Fruit fly (Drosophila melanogaster): ENCODE data around the gene CG31248.

CG31248 gene

dm6 chr3R:7134715-7135505 lies 5.8 kb downstream of the CG31248 start (continued):
- TF ChIP-seq gro (GFP tag; optimal IDR thresholded peaks at IDR 0.05) (no peak), tin (GFP tag; optimal IDR thresholded peaks at IDR 0.05) (peak; percentile 1), Hsf (GFP tag; optimal IDR thresholded peaks at IDR 0.05) (peak; percentile 16), CG10267 (tag; optimal IDR thresholded peaks at IDR 0.05) (peak; percentile 9), E2f1 (GFP tag; IDR thresholded peaks at IDR 0.05) (no peak), Med (GFP tag) (peak; percentile 51), CG15696 (tag; optimal IDR thresholded peaks at IDR 0.05) (peak; percentile 42), prd (optimal IDR thresholded peaks at IDR 0.05) (no peak), prd (GFP tag; IDR thresholded peaks at IDR 0.05) (peak; percentile 14; the same call in 1 of the 3 replicates), CG16815 (GFP tag; optimal IDR thresholded peaks at IDR 0.05) (no peak), wdn (GFP tag; IDR thresholded peaks at IDR 0.05) (no peak), CG18262 (tag; optimal IDR thresholded peaks at IDR 0.05) (peak; percentile 54), CG13775 (GFP tag; optimal IDR thresholded peaks at IDR 0.05) (peak; percentile 31), CG30403 (GFP tag; optimal IDR thresholded peaks at IDR 0.05) (peak; percentile 10), sd (tag; optimal IDR thresholded peaks at IDR 0.05) (no peak), row (GFP tag; IDR thresholded peaks at IDR 0.05) (0 out of 3 replicates have a peak, but pooled peaks have one; percentile 16), CG6689 (GFP tag; IDR thresholded peaks at IDR 0.05) (0 out of 2 replicates have a peak, but pooled peaks have one; percentile 18), zf30C (GFP tag; optimal IDR thresholded peaks at IDR 0.05) (peak; percentile 62), pros (GFP tag; optimal IDR thresholded peaks at IDR 0.05) (peak; percentile 6), CG16813 (GFP tag; IDR thresholded peaks at IDR 0.05; ENCODE audit: partially characterized antibody) (no peak), pnt (GFP tag; optimal IDR thresholded peaks at IDR 0.05) (peak; percentile 3), cad (GFP tag; optimal IDR thresholded peaks at IDR 0.05) (no peak), stwl (tag; optimal IDR thresholded peaks at IDR 0.05) (peak; percentile 8), phol (tag; optimal IDR thresholded peaks at IDR 0.05) (peak; percentile 21)

dm6 chr3R:7135881-7136280 lies 6.8 kb downstream of the CG31248 start, which contains the start of gene Fer1:
TSS of gene Fer1 (plus strand) at chr3R:7136206.
- peak; percentile 39; the same call in 1 of the 2 replicates for TF ChIP-seq ssp (GFP tag; IDR thresholded peaks at IDR 0.05)
- TF ChIP-seq rib (GFP tag; IDR thresholded peaks at IDR 0.05), result no peak
- TF ChIP-seq oc (tag; optimal IDR thresholded peaks at IDR 0.05), result peak; percentile 34
- peak; percentile 59; the same call in 1 of the 2 replicates for TF ChIP-seq seq (GFP tag; IDR thresholded peaks at IDR 0.05)
- TF ChIP-seq ewg (GFP tag; optimal IDR thresholded peaks at IDR 0.05), result peak; percentile 24
- TF ChIP-seq yki (optimal IDR thresholded peaks at IDR 0.05), result no peak
- TF ChIP-seq CG34422 (GFP tag; IDR thresholded peaks at IDR 0.05), result 0 out of 3 replicates have a peak, but pooled peaks have one; percentile 11
- TF ChIP-seq insv (GFP tag; optimal IDR thresholded peaks at IDR 0.05), result peak in 1 of 2 experiments; percentile 70
- peak; percentile 22 for TF ChIP-seq nerfin-1 (tag; optimal IDR thresholded peaks at IDR 0.05)
- TF ChIP-seq Nf-YB (GFP tag; optimal IDR thresholded peaks at IDR 0.05), result peak; percentile 95
- no peak for TF ChIP-seq p53 (GFP tag; optimal IDR thresholded peaks at IDR 0.05)
- 0 out of 4 replicates have a peak, but pooled peaks have one; percentile 27 for TF ChIP-seq chinmo (GFP tag; IDR thresholded peaks at IDR 0.05; ENCODE audit: partially characterized antibody)
- TF ChIP-seq Nf-YC (tag; optimal IDR thresholded peaks at IDR 0.05), result peak; percentile 97
- TF ChIP-seq CG2116 (GFP tag; optimal IDR thresholded peaks at IDR 0.05), result peak; percentile 72
- TF ChIP-seq CG7357 (GFP tag; IDR thresholded peaks at IDR 0.05), result peak; percentile 60; the same call in 1 of the 3 replicates
- TF ChIP-seq HLH4C (GFP tag; IDR thresholded peaks at IDR 0.05; ENCODE audit: partially characterized antibody), result 0 out of 3 replicates have a peak, but pooled peaks have one; percentile 20

Data from whole organism, embryonic.